Fruit fly (Drosophila melanogaster) whole organism, embryonic: Measurements from ENCODE around the gene CG13297.

ENCODE experiments used
- ATbp ChIP-seq: fragments of 200-800 bp; sonication (Bioruptor generic); optimal IDR thresholded peaks from 2 replicates; lab custom pipeline; 2017; ENCODE audit warnings: missing biosample characterization, mild to moderate bottlenecking, missing genetic modification characterization, missing genetic modification reagents
- Aef1 ChIP-seq: fragments of 200-800 bp; sonication (Bioruptor generic); IDR thresholded peaks from 3 replicates; pipeline ENCODE4 v1.3.6; 2022; ENCODE audit warnings: missing biosample characterization, missing genetic modification characterization
- Asciz ChIP-seq: fragments of 200-800 bp; sonication (Bioruptor generic); optimal IDR thresholded peaks from 2 replicates; lab custom pipeline; 2017; ENCODE audit warnings: missing biosample characterization, mild to moderate bottlenecking, missing genetic modification characterization, missing genetic modification reagents
- Awh ChIP-seq: fragments of 200-800 bp; sonication (Bioruptor generic); IDR thresholded peaks from 2 replicates; pipeline ENCODE4, ENCODE4 v1.3.6; 2022; ENCODE audit warnings: missing biosample characterization, missing genetic modification characterization
- Bteb2 ChIP-seq: fragments of 200-800 bp; sonication (Bioruptor generic); optimal IDR thresholded peaks from 2 replicates; lab custom pipeline; 2016; ENCODE audit warnings: missing biosample characterization, missing genetic modification characterization
- C15 ChIP-seq: fragments of 200-800 bp; sonication (Bioruptor generic); IDR thresholded peaks from 3 replicates; pipeline ENCODE4 v1.3.6; 2022; ENCODE audit warnings: missing biosample characterization, missing genetic modification characterization
- CG10147 ChIP-seq: fragments of 200-800 bp; sonication (Bioruptor generic); optimal IDR thresholded peaks from 2 replicates; lab custom pipeline; 2019; ENCODE audit warnings: missing biosample characterization, mild to moderate bottlenecking, missing genetic modification characterization, moderate library complexity
- CG10209 ChIP-seq: fragments of 200-800 bp; sonication (Bioruptor generic); optimal IDR thresholded peaks from 3 replicates; lab custom pipeline; 2017; ENCODE audit warnings: missing biosample characterization, mild to moderate bottlenecking, missing genetic modification characterization, missing genetic modification reagents
- CG11085 ChIP-seq: fragments of 200-800 bp; sonication (Bioruptor generic); IDR thresholded peaks from 2 replicates; pipeline ENCODE4 v1.3.6; 2022; ENCODE audit warnings: missing biosample characterization, missing genetic modification characterization
- CG12769 ChIP-seq: fragments of 200-800 bp; sonication (Bioruptor generic); optimal IDR thresholded peaks from 2 replicates; lab custom pipeline; 2019; ENCODE audit warnings: missing biosample characterization, mild to moderate bottlenecking, missing genetic modification characterization, moderate library complexity
- CG12942 ChIP-seq: fragments of 200-800 bp; sonication (Bioruptor generic); optimal IDR thresholded peaks from 3 replicates; lab custom pipeline; 2016; ENCODE audit warnings: missing biosample characterization, missing genetic modification characterization
- CG13624 ChIP-seq: fragments of 200-800 bp; sonication (Bioruptor generic); optimal IDR thresholded peaks from 2 replicates; lab custom pipeline; 2016; ENCODE audit warnings: missing biosample characterization, missing genetic modification characterization
- CG14667 ChIP-seq: fragments of 200-800 bp; sonication (Bioruptor generic); IDR thresholded peaks from 2 replicates; pipeline ENCODE4 v1.3.6; 2022; ENCODE audit warnings: missing biosample characterization, missing genetic modification characterization
- CG15269 ChIP-seq: fragments of 200-800 bp; sonication (Bioruptor generic); optimal IDR thresholded peaks from 2 replicates; lab custom pipeline; 2018; ENCODE audit warnings: missing biosample characterization, mild to moderate bottlenecking, missing genetic modification characterization, moderate library complexity
- CG18599 ChIP-seq: fragments of 200-800 bp; sonication (Bioruptor generic); optimal IDR thresholded peaks from 3 replicates; lab custom pipeline; 2017; ENCODE audit warnings: missing biosample characterization, missing genetic modification characterization, mild to moderate bottlenecking, moderate library complexity, missing genetic modification reagents
- CG3726 ChIP-seq: fragments of 200-800 bp; sonication (Bioruptor generic); IDR thresholded peaks from 3 replicates; pipeline ENCODE4, ENCODE4 v1.3.6; 2022; ENCODE audit warnings: missing biosample characterization, missing genetic modification characterization
- CG4360 ChIP-seq: fragments of 200-800 bp; sonication (Bioruptor generic); IDR thresholded peaks from 2 replicates; pipeline ENCODE4 v1.3.6; 2022; ENCODE audit warnings: missing biosample characterization, missing genetic modification characterization
- CG6765 ChIP-seq: fragments of 200-800 bp; sonication (Bioruptor generic); optimal IDR thresholded peaks from 3 replicates; lab custom pipeline; 2017; ENCODE audit warnings: missing biosample characterization, mild to moderate bottlenecking, missing genetic modification characterization
- CG7372 ChIP-seq: fragments of 200-800 bp; sonication (Bioruptor generic); IDR thresholded peaks from 2 replicates; pipeline ENCODE4 v1.3.6; 2022; ENCODE audit warnings: missing biosample characterization, missing genetic modification characterization
- CG8478 ChIP-seq: fragments of >200 bp; optimal IDR thresholded peaks from 2 replicates; lab custom pipeline; 2018
- CG8944 ChIP-seq: fragments of 200-800 bp; sonication (Bioruptor generic); optimal IDR thresholded peaks from 3 replicates; lab custom pipeline; 2016; ENCODE audit warnings: missing biosample characterization, missing genetic modification characterization
- CG9437 ChIP-seq: fragments of 200-800 bp; sonication (Bioruptor generic); optimal IDR thresholded peaks from 2 replicates; lab custom pipeline; 2018; ENCODE audit warnings: missing biosample characterization, mild to moderate bottlenecking, missing genetic modification characterization
- D ChIP-seq, 2 experiments: fragments of 200-800 bp in 1 of 2; fragments of >200 bp in 1 of 2; sonication (Bioruptor generic) in 1 of 2; optimal IDR thresholded peaks; 2 replicates in 1 of 2; 3 replicates in 1 of 2; lab custom pipeline; 2017; ENCODE audit warnings: mild to moderate bottlenecking in 1 of 2, missing biosample characterization in 1 of 2, missing genetic modification characterization in 1 of 2, missing genetic modification reagents in 1 of 2
- Dad ChIP-seq: fragments of 200-800 bp; sonication (Bioruptor generic); optimal IDR thresholded peaks from 3 replicates; lab custom pipeline; 2016; ENCODE audit warnings: missing biosample characterization, missing genetic modification characterization
- Drgx ChIP-seq: fragments of 200-800 bp; sonication (Bioruptor generic); IDR thresholded peaks from 2 replicates; pipeline ENCODE4 v1.3.6; 2022; ENCODE audit warnings: missing biosample characterization, missing genetic modification characterization
- MBD-R2 ChIP-seq: fragments of 200-800 bp; sonication (Bioruptor generic); IDR thresholded peaks from 2 replicates; pipeline ENCODE4 v1.3.6; 2022; ENCODE audit warnings: missing biosample characterization, missing genetic modification characterization
- Mrtf ChIP-seq: fragments of 200-800 bp; sonication (Bioruptor generic); IDR thresholded peaks from 3 replicates; pipeline ENCODE4 v1.3.6; 2022; ENCODE audit warnings: missing biosample characterization, missing genetic modification characterization
- NC2α ChIP-seq: fragments of 200-800 bp; sonication (Bioruptor generic); optimal IDR thresholded peaks from 2 replicates; lab custom pipeline; 2016; ENCODE audit warnings: missing biosample characterization, missing genetic modification characterization
- Nf-YC ChIP-seq: fragments of 200-800 bp; optimal IDR thresholded peaks from 3 replicates; lab custom pipeline; 2019; ENCODE audit warnings: missing biosample characterization, mild to moderate bottlenecking, missing genetic modification characterization, moderate library complexity
- Side ChIP-seq: fragments of 200-800 bp; sonication (Bioruptor generic); optimal IDR thresholded peaks from 2 replicates; lab custom pipeline; 2016; ENCODE audit warnings: missing biosample characterization, missing genetic modification characterization
- Sin3A ChIP-seq: fragments of >200 bp; optimal IDR thresholded peaks from 2 replicates; lab custom pipeline; 2018
- TFAM ChIP-seq: fragments of 200-800 bp; sonication (Bioruptor generic); optimal IDR thresholded peaks from 2 replicates; lab custom pipeline; 2017; ENCODE audit warnings: missing biosample characterization, missing genetic modification characterization, inconsistent platforms
- ac ChIP-seq: fragments of 200-800 bp; sonication (Bioruptor generic); optimal IDR thresholded peaks from 3 replicates; lab custom pipeline; 2017; ENCODE audit warnings: missing biosample characterization, mild to moderate bottlenecking, missing genetic modification characterization
- btn ChIP-seq: fragments of 200-800 bp; sonication (Bioruptor generic); optimal IDR thresholded peaks from 2 replicates; lab custom pipeline; 2016; ENCODE audit warnings: missing biosample characterization, missing genetic modification characterization
- chinmo ChIP-seq: fragments of 200-800 bp; sonication (Bioruptor generic); IDR thresholded peaks from 4 replicates; pipeline ENCODE4 v1.3.6; 2022; ENCODE audit warnings: missing biosample characterization, missing genetic modification characterization; ENCODE audit not compliant: partially characterized antibody
- croc ChIP-seq: fragments of 200-800 bp; sonication (Bioruptor generic); conservative IDR thresholded peaks from 3 replicates; pipeline ENCODE4 v1.3.6; 2022; ENCODE audit warnings: missing biosample characterization, missing genetic modification characterization
- ewg ChIP-seq: fragments of 200-800 bp; sonication (Bioruptor generic); optimal IDR thresholded peaks from 3 replicates; lab custom pipeline; 2017; ENCODE audit warnings: mild to moderate bottlenecking, missing biosample characterization, missing genetic modification reagents, missing genetic modification characterization
- fd102C ChIP-seq: fragments of 200-800 bp; sonication (Bioruptor generic); optimal IDR thresholded peaks from 2 replicates; lab custom pipeline; 2018; ENCODE audit warnings: missing biosample characterization, mild to moderate bottlenecking, missing genetic modification characterization, moderate library complexity
- fd3F ChIP-seq: fragments of 200-800 bp; sonication (Bioruptor generic); optimal IDR thresholded peaks from 2 replicates; lab custom pipeline; 2018; ENCODE audit warnings: missing biosample characterization, mild to moderate bottlenecking, missing genetic modification characterization, moderate library complexity
- gsb ChIP-seq: fragments of 200-800 bp; sonication (Bioruptor generic); IDR thresholded peaks from 2 replicates; pipeline ENCODE4 v1.3.6; 2022; ENCODE audit warnings: missing biosample characterization, missing genetic modification characterization
- gsb-n ChIP-seq: fragments of 200-800 bp; sonication (Bioruptor generic); optimal IDR thresholded peaks from 3 replicates; lab custom pipeline; 2018; ENCODE audit warnings: missing biosample characterization, mild to moderate bottlenecking, missing genetic modification characterization
- ind ChIP-seq: fragments of 200-800 bp; sonication (Bioruptor generic); optimal IDR thresholded peaks from 3 replicates; lab custom pipeline; 2016; ENCODE audit warnings: missing biosample characterization, missing genetic modification characterization
- kni ChIP-seq: fragments of 200-800 bp; sonication (Bioruptor generic); optimal IDR thresholded peaks from 3 replicates; lab custom pipeline; 2017; ENCODE audit warnings: mild to moderate bottlenecking, missing biosample characterization, missing genetic modification reagents, missing genetic modification characterization
- nerfin-1 ChIP-seq: fragments of 200-800 bp; sonication (Bioruptor generic); optimal IDR thresholded peaks from 3 replicates; lab custom pipeline; 2019; ENCODE audit warnings: missing biosample characterization, mild to moderate bottlenecking, missing genetic modification characterization, moderate library complexity
- sd ChIP-seq: fragments of 200-800 bp; sonication (Bioruptor generic); optimal IDR thresholded peaks from 3 replicates; lab custom pipeline; 2018; ENCODE audit warnings: missing biosample characterization, mild to moderate bottlenecking, missing genetic modification characterization, moderate library complexity
- sens ChIP-seq: fragments of 200-800 bp; sonication (Bioruptor generic); peaks from one replicate; lab custom pipeline; 2016; ENCODE audit warnings: missing biosample characterization, missing genetic modification characterization
- slou ChIP-seq: fragments of 200-800 bp; sonication (Bioruptor generic); optimal IDR thresholded peaks from 3 replicates; lab custom pipeline; 2016; ENCODE audit warnings: missing biosample characterization, missing genetic modification characterization
- sna ChIP-seq: fragments of 200-800 bp; sonication (Bioruptor generic); IDR thresholded peaks from 2 replicates; pipeline ENCODE4 v1.3.6; 2022; ENCODE audit warnings: missing biosample characterization, missing genetic modification characterization; ENCODE audit not compliant: partially characterized antibody
- tna ChIP-seq: fragments of 200-800 bp; sonication (Bioruptor generic); IDR thresholded peaks from 2 replicates; pipeline ENCODE4 v1.3.6; 2022; ENCODE audit warnings: missing biosample characterization, missing genetic modification characterization; ENCODE audit not compliant: partially characterized antibody
- trh ChIP-seq: fragments of 200-800 bp; sonication (Bioruptor generic); optimal IDR thresholded peaks from 2 replicates; lab custom pipeline; 2016; ENCODE audit warnings: missing biosample characterization, missing genetic modification characterization
- zen2 ChIP-seq: fragments of 200-800 bp; sonication (Bioruptor generic); IDR thresholded peaks from 3 replicates; pipeline ENCODE4 v1.3.6; 2022; ENCODE audit warnings: missing biosample characterization, missing genetic modification characterization; ENCODE audit not compliant: partially characterized antibody

Gene CG13297

dm6 chr3L:6181776-6182175, 24.6 kb upstream of the CG13297 start, which contains the start of gene CG10274 (continued):
- TF ChIP-seq slou (peak; percentile 76), CG12942 (GFP tag; lab: Kevin White, UChicago) (peak; percentile 72), CG6765 (GFP tag; lab: Kevin White, UChicago) (peak; percentile 43), ATbp (no peak), trh (GFP tag; lab: Kevin White, UChicago) (peak; percentile 36), CG9437 (GFP tag; lab: Kevin White, UChicago) (peak; percentile 67), Sin3A (lab: Kevin White, UChicago) (peak; percentile 75), Nf-YC (tag; lab: Kevin White, UChicago) (no peak), sd (tag; lab: Kevin White, UChicago) (peak; percentile 98), C15 (no peak; the same call in 2 of the 3 replicates), Bteb2 (GFP tag; lab: Kevin White, UChicago) (peak; percentile 75), D (optimal IDR thresholded peaks at IDR 0.05; lab: Kevin White, UChicago) (no peak), D (GFP tag; optimal IDR thresholded peaks at IDR 0.05; lab: Kevin White, UChicago) (peak; percentile 29), Awh (GFP tag; lab: Robert Waterston, UW) (no peak), CG8478 (lab: Kevin White, UChicago) (no peak), Dad (GFP tag; lab: Kevin White, UChicago) (peak; percentile 49), sens (GFP tag; lab: Kevin White, UChicago) (peak; percentile 96), Asciz (GFP tag; lab: Kevin White, UChicago) (no peak), Aef1 (GFP tag; lab: Robert Waterston, UW) (peak; percentile 61), MBD-R2 (GFP tag; lab: Robert Waterston, UW) (peak; percentile 89), sna (GFP tag; lab: Robert Waterston, UW) (no peak), CG11085 (GFP tag; lab: Robert Waterston, UW) (peak; percentile 43), ind (peak; percentile 83), chinmo (GFP tag; lab: Robert Waterston, UW) (no peak), zen2 (GFP tag; lab: Robert Waterston, UW) (no peak), fd3F (GFP tag; lab: Kevin White, UChicago) (peak; percentile 70), fd102C (GFP tag; lab: Kevin White, UChicago) (peak; percentile 37), CG8944 (GFP tag; lab: Kevin White, UChicago) (peak; percentile 63), NC2α (GFP tag; lab: Kevin White, UChicago) (peak; percentile 35), gsb-n (tag; lab: Kevin White, UChicago) (no peak), gsb (no peak; the same call in 1 of the 2 replicates), CG10147 (GFP tag; lab: Kevin White, UChicago) (no peak), Drgx (GFP tag; lab: Robert Waterston, UW) (peak; percentile 37; the same call in 1 of the 2 replicates), CG7372 (GFP tag; lab: Robert Waterston, UW) (peak; percentile 66), Side (GFP tag; lab: Kevin White, UChicago) (peak; percentile 58), CG13624 (peak; percentile 79), CG14667 (GFP tag; lab: Robert Waterston, UW) (peak; percentile 39), CG10209 (peak; percentile 76), btn (no peak), Mrtf (GFP tag; lab: Robert Waterston, UW) (no peak), nerfin-1 (tag; lab: Kevin White, UChicago) (peak; percentile 81), CG15269 (tag; lab: Kevin White, UChicago) (no peak), tna (GFP tag; lab: Robert Waterston, UW) (no peak), kni (GFP tag; lab: Kevin White, UChicago) (no peak), CG18599 (GFP tag; lab: Kevin White, UChicago) (no peak), ac (no peak), CG12769 (tag; lab: Kevin White, UChicago) (no peak), CG4360 (GFP tag; lab: Robert Waterston, UW) (no peak), croc (GFP tag; lab: Robert Waterston, UW) (peak; percentile 62; the same call in 2 of the 3 replicates), CG3726 (GFP tag; lab: Robert Waterston, UW) (no peak), TFAM (GFP tag; lab: Kevin White, UChicago) (no peak), ewg (peak; percentile 61)
